Fruit fly (Drosophila melanogaster) whole organism, embryonic: Measurements from ENCODE around the gene Iru.
A peak's percentile ranks its signal among the peaks of the same experiment; 100 is the strongest.

ENCODE experiments used
- Asciz ChIP-seq: fragments of 200-800 bp; sonication (Bioruptor generic); optimal IDR thresholded peaks from 2 replicates; lab custom pipeline; 2017; ENCODE audit warnings: missing biosample characterization, mild to moderate bottlenecking, missing genetic modification characterization, missing genetic modification reagents
- CG1024 ChIP-seq: fragments of 200-800 bp; sonication (Bioruptor generic); IDR thresholded peaks from 2 replicates; pipeline ENCODE4 v1.3.6; 2022; ENCODE audit warnings: missing biosample characterization, missing genetic modification characterization
- CG10431 ChIP-seq: fragments of 200-800 bp; sonication (Bioruptor generic); optimal IDR thresholded peaks from 3 replicates; lab custom pipeline; 2018; ENCODE audit warnings: missing biosample characterization, mild to moderate bottlenecking, missing genetic modification characterization
- CG10543 ChIP-seq: fragments of 200-800 bp; sonication (Bioruptor generic); optimal IDR thresholded peaks from 3 replicates; lab custom pipeline; 2017; ENCODE audit warnings: missing biosample characterization, mild to moderate bottlenecking, missing genetic modification characterization, moderate library complexity
- CG11695 ChIP-seq: fragments of 200-800 bp; sonication (Bioruptor generic); IDR thresholded peaks from 3 replicates; pipeline ENCODE4 v1.3.6; 2022; ENCODE audit warnings: missing biosample characterization, missing genetic modification characterization
- CG12155 ChIP-seq: fragments of 200-800 bp; sonication (Bioruptor generic); optimal IDR thresholded peaks from 3 replicates; lab custom pipeline; 2016; ENCODE audit warnings: missing biosample characterization, missing genetic modification characterization
- CG17186 ChIP-seq: fragments of 200-800 bp; sonication (Bioruptor generic); optimal IDR thresholded peaks from 3 replicates; lab custom pipeline; 2017; ENCODE audit warnings: missing biosample characterization, missing genetic modification reagents, missing genetic modification characterization
- CG1792 ChIP-seq: fragments of 200-800 bp; sonication (Bioruptor generic); optimal IDR thresholded peaks from 2 replicates; lab custom pipeline; 2016; ENCODE audit warnings: missing biosample characterization, missing genetic modification characterization
- CG18011 ChIP-seq: fragments of 200-800 bp; sonication (Bioruptor generic); optimal IDR thresholded peaks from 2 replicates; lab custom pipeline; 2017; ENCODE audit warnings: missing biosample characterization, missing genetic modification characterization, mild to moderate bottlenecking, moderate library complexity, missing genotype
- CG2202 ChIP-seq: fragments of 200-800 bp; sonication (Bioruptor generic); optimal IDR thresholded peaks from 2 replicates; lab custom pipeline; 2018; ENCODE audit warnings: missing biosample characterization, mild to moderate bottlenecking, missing genetic modification characterization
- CG32767 ChIP-seq: fragments of 200-800 bp; sonication (Bioruptor generic); IDR thresholded peaks from 2 replicates; pipeline ENCODE4 v1.3.6; 2022; ENCODE audit warnings: missing biosample characterization, missing genetic modification characterization
- CG3281 ChIP-seq: fragments of 200-800 bp; sonication (Bioruptor generic); optimal IDR thresholded peaks from 3 replicates; lab custom pipeline; 2017; ENCODE audit warnings: missing biosample characterization, mild to moderate bottlenecking, missing genetic modification characterization
- CG33557 ChIP-seq: fragments of 200-800 bp; sonication (Bioruptor generic); optimal IDR thresholded peaks from 2 replicates; lab custom pipeline; 2019; ENCODE audit warnings: missing biosample characterization, mild to moderate bottlenecking, missing genetic modification characterization, moderate library complexity
- CG34376 ChIP-seq: fragments of 200-800 bp; sonication (Bioruptor generic); optimal IDR thresholded peaks from 2 replicates; lab custom pipeline; 2018; ENCODE audit warnings: missing biosample characterization, mild to moderate bottlenecking, missing genetic modification characterization
- CG5245 ChIP-seq: fragments of 200-800 bp; sonication (Bioruptor generic); optimal IDR thresholded peaks from 3 replicates; lab custom pipeline; 2016; ENCODE audit warnings: missing biosample characterization, missing genetic modification characterization
- CG8765 ChIP-seq: fragments of 200-800 bp; sonication (Bioruptor generic); IDR thresholded peaks from 2 replicates; pipeline ENCODE4 v1.3.6; 2022; ENCODE audit warnings: missing biosample characterization, missing genetic modification characterization
- Chrac-16 ChIP-seq: fragments of 200-800 bp; sonication (Bioruptor generic); optimal IDR thresholded peaks from 3 replicates; lab custom pipeline; 2016; ENCODE audit warnings: missing biosample characterization, missing genetic modification characterization
- Dref ChIP-seq: fragments of 200-800 bp; sonication (Bioruptor generic); IDR thresholded peaks from 2 replicates; pipeline ENCODE4 v1.3.6; 2022; ENCODE audit warnings: missing biosample characterization, missing genetic modification characterization
- H2.0 ChIP-seq: fragments of 200-800 bp; sonication (Bioruptor generic); IDR thresholded peaks from 2 replicates; pipeline ENCODE4 v1.3.6; 2022; ENCODE audit warnings: missing biosample characterization, missing genetic modification characterization
- Hmx ChIP-seq: fragments of 200-800 bp; sonication (Bioruptor generic); optimal IDR thresholded peaks from 2 replicates; lab custom pipeline; 2016; ENCODE audit warnings: missing biosample characterization, missing genetic modification characterization
- Hr3 ChIP-seq: fragments of 200-800 bp; sonication (Bioruptor generic); optimal IDR thresholded peaks from 3 replicates; lab custom pipeline; 2016; ENCODE audit warnings: missing biosample characterization, missing genetic modification characterization
- Mad ChIP-seq: fragments of 200-800 bp; sonication (Bioruptor generic); optimal IDR thresholded peaks from 2 replicates; lab custom pipeline; 2016; ENCODE audit warnings: missing biosample characterization, missing genetic modification characterization
- Med ChIP-seq: fragments of 200-800 bp; sonication (Bioruptor generic); peaks from one replicate; lab custom pipeline; 2016; ENCODE audit warnings: missing biosample characterization, missing genetic modification characterization, mild to moderate bottlenecking, inconsistent platforms, moderate library complexity
- NC2α ChIP-seq: fragments of 200-800 bp; sonication (Bioruptor generic); optimal IDR thresholded peaks from 2 replicates; lab custom pipeline; 2016; ENCODE audit warnings: missing biosample characterization, missing genetic modification characterization
- Oli ChIP-seq: fragments of 200-800 bp; sonication (Bioruptor generic); optimal IDR thresholded peaks from 2 replicates; lab custom pipeline; 2018; ENCODE audit warnings: missing biosample characterization, mild to moderate bottlenecking, missing genetic modification characterization, moderate library complexity
- Poxn ChIP-seq: fragments of 200-800 bp; sonication (Bioruptor generic); IDR thresholded peaks from 2 replicates; pipeline ENCODE4 v1.3.6; 2022; ENCODE audit warnings: missing biosample characterization, missing genetic modification characterization
- Six4 ChIP-seq: fragments of 200-800 bp; sonication (Bioruptor generic); optimal IDR thresholded peaks from 2 replicates; lab custom pipeline; 2016; ENCODE audit warnings: missing biosample characterization, missing genetic modification characterization
- Sox102F ChIP-seq: fragments of 200-800 bp; sonication (Bioruptor generic); optimal IDR thresholded peaks from 2 replicates; lab custom pipeline; 2018; ENCODE audit warnings: missing biosample characterization, mild to moderate bottlenecking, missing genetic modification characterization, moderate library complexity
- Vsx1 ChIP-seq: fragments of 200-800 bp; sonication (Bioruptor generic); optimal IDR thresholded peaks from 2 replicates; lab custom pipeline; 2017; ENCODE audit warnings: missing biosample characterization, mild to moderate bottlenecking, missing genetic modification characterization, missing genetic modification reagents
- ab ChIP-seq: fragments of 200-800 bp; sonication (Bioruptor generic); optimal IDR thresholded peaks from 2 replicates; lab custom pipeline; 2016; ENCODE audit warnings: missing biosample characterization, missing genetic modification characterization
- al ChIP-seq: fragments of 200-800 bp; sonication (Bioruptor generic); IDR thresholded peaks from 2 replicates; pipeline ENCODE4 v1.3.6; 2022; ENCODE audit warnings: missing biosample characterization, missing genetic modification characterization
- amos ChIP-seq: fragments of 200-800 bp; sonication (Bioruptor generic); IDR thresholded peaks from 2 replicates; pipeline ENCODE4 v1.3.6; 2022; ENCODE audit warnings: missing biosample characterization, missing genetic modification characterization; ENCODE audit not compliant: partially characterized antibody
- br ChIP-seq: fragments of >200 bp; optimal IDR thresholded peaks from 2 replicates; lab custom pipeline; 2017
- cg ChIP-seq: fragments of 200-800 bp; sonication (Bioruptor generic); optimal IDR thresholded peaks from 3 replicates; lab custom pipeline; 2019; ENCODE audit warnings: missing biosample characterization, mild to moderate bottlenecking, missing genetic modification characterization, moderate library complexity
- ci ChIP-seq: fragments of 200-800 bp; sonication (Bioruptor generic); IDR thresholded peaks from 3 replicates; pipeline ENCODE4 v1.3.6; 2022; ENCODE audit warnings: missing biosample characterization, missing genetic modification characterization
- corto ChIP-seq: fragments of 200-800 bp; sonication (Bioruptor generic); optimal IDR thresholded peaks from 2 replicates; lab custom pipeline; 2016; ENCODE audit warnings: missing biosample characterization, mild to moderate bottlenecking, missing genetic modification characterization, moderate library complexity
- disco-r ChIP-seq: fragments of 200-800 bp; sonication (Bioruptor generic); optimal IDR thresholded peaks from 2 replicates; lab custom pipeline; 2016; ENCODE audit warnings: missing biosample characterization, missing genetic modification characterization
- eve ChIP-seq, 2 experiments: fragments of >200 bp; optimal IDR thresholded peaks; 2 replicates each; lab custom pipeline; 2017; ENCODE audit warnings: missing biosample characterization in 2 of 2, missing genetic modification characterization in 2 of 2
- fd102C ChIP-seq: fragments of 200-800 bp; sonication (Bioruptor generic); optimal IDR thresholded peaks from 2 replicates; lab custom pipeline; 2018; ENCODE audit warnings: missing biosample characterization, mild to moderate bottlenecking, missing genetic modification characterization, moderate library complexity
- h ChIP-seq: fragments of >200 bp; optimal IDR thresholded peaks from 2 replicates; lab custom pipeline; 2017
- jing ChIP-seq: fragments of 200-800 bp; sonication (Bioruptor generic); optimal IDR thresholded peaks from 2 replicates; lab custom pipeline; 2018; ENCODE audit warnings: missing biosample characterization, mild to moderate bottlenecking, missing genetic modification characterization
- jumu ChIP-seq: fragments of 200-800 bp; sonication (Bioruptor generic); optimal IDR thresholded peaks from 3 replicates; lab custom pipeline; 2016; ENCODE audit warnings: missing biosample characterization, missing genetic modification characterization
- kay ChIP-seq: fragments of 200-800 bp; sonication (Bioruptor generic); optimal IDR thresholded peaks from 2 replicates; lab custom pipeline; 2016; ENCODE audit warnings: missing biosample characterization, missing genetic modification characterization
- lov ChIP-seq, 2 experiments: fragments of 200-800 bp in 1 of 2; fragments of >200 bp in 1 of 2; sonication (Bioruptor generic) in 1 of 2; IDR thresholded peaks in 1 of 2; optimal IDR thresholded peaks in 1 of 2; 2 replicates in 1 of 2; 3 replicates in 1 of 2; pipeline versions ENCODE4 v1.3.6 to Lab custom; 2017 to 2022; ENCODE audit warnings: missing biosample characterization in 1 of 2, missing genetic modification characterization in 1 of 2
- psq ChIP-seq: fragments of 200-800 bp; sonication (Bioruptor generic); optimal IDR thresholded peaks from 2 replicates; lab custom pipeline; 2017; ENCODE audit warnings: missing biosample characterization, missing genetic modification characterization
- pum ChIP-seq: fragments of 200-800 bp; sonication (Bioruptor generic); optimal IDR thresholded peaks from 2 replicates; lab custom pipeline; 2016; ENCODE audit warnings: missing biosample characterization, missing genetic modification characterization
- run ChIP-seq: fragments of 200-800 bp; sonication (Bioruptor generic); optimal IDR thresholded peaks from 3 replicates; lab custom pipeline; 2018; ENCODE audit warnings: missing biosample characterization, mild to moderate bottlenecking, missing genetic modification characterization
- sens ChIP-seq: fragments of 200-800 bp; sonication (Bioruptor generic); peaks from one replicate; lab custom pipeline; 2016; ENCODE audit warnings: missing biosample characterization, missing genetic modification characterization
- tin ChIP-seq: fragments of 200-800 bp; sonication (Bioruptor generic); optimal IDR thresholded peaks from 3 replicates; lab custom pipeline; 2016; ENCODE audit warnings: missing biosample characterization, missing genetic modification characterization
- tll ChIP-seq, 2 experiments: fragments of 200-800 bp in 1 of 2; fragments of >200 bp in 1 of 2; sonication (Bioruptor generic) in 1 of 2; optimal IDR thresholded peaks; 2 replicates each; lab custom pipeline; 2017 to 2019; ENCODE audit warnings: missing biosample characterization in 2 of 2, missing genetic modification characterization in 2 of 2, mild to moderate bottlenecking in 1 of 2, moderate library complexity in 1 of 2
- ttk ChIP-seq: fragments of 200-800 bp; sonication (Bioruptor generic); IDR thresholded peaks from 2 replicates; pipeline ENCODE4 v2.1.2; 2022; ENCODE audit warnings: missing biosample characterization, missing genetic modification characterization

The Iru gene

DNA sequence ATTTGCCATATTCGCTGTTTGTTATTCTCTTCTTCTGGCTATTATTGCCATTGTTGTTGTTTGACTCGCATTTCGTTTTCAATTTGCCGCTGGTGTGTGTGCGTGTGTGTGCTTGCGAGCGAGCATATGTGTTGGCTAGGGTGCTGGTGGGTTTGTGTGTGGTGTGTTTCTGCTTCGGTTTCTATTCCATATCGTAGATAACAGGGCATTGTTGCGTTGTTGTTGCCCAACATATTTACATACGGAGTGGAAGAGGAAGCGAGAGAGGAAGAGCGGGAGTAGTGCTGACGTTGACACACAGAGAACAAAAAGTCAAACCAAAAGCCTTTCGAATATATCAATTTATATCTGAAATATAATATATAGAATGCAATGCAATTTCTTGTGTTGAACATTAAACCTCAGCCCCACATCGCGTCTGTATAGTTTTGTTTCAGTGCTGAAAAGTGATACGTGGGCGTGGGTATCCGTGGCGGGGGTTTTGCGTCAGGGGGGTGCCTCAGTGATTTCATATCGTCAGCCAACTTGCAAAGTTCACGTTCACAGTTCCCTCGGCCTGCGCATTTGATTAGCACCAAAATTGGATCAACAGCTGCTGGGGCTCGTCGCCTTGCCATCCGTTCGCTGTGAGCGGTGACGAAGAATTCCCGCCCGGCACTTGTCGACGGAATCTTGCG is 48.3 kb downstream of the Iru start (continued):
- TF ChIP-seq al (no peak), pum (GFP tag; lab: Kevin White, UChicago) (no peak), jumu (GFP tag; lab: Kevin White, UChicago) (no peak), kay (GFP tag; lab: Kevin White, UChicago) (no peak), CG33557 (GFP tag; lab: Kevin White, UChicago) (no peak), Vsx1 (GFP tag; lab: Kevin White, UChicago) (peak; percentile 1), Dref (GFP tag; lab: Robert Waterston, UW) (no peak), Hmx (GFP tag; lab: Kevin White, UChicago) (no peak), CG5245 (GFP tag; lab: Kevin White, UChicago) (peak; percentile 43), sens (GFP tag; lab: Kevin White, UChicago) (no peak), CG34376 (GFP tag; lab: Kevin White, UChicago) (peak; percentile 64), Sox102F (GFP tag; lab: Kevin White, UChicago) (peak; percentile 85), Mad (GFP tag; lab: Kevin White, UChicago) (no peak), lov (optimal IDR thresholded peaks at IDR 0.05; lab: Kevin White, UChicago) (no peak), lov (GFP tag; IDR thresholded peaks at IDR 0.05; lab: Robert Waterston, UW) (no peak), tll (GFP tag; optimal IDR thresholded peaks at IDR 0.05; lab: Kevin White, UChicago) (peak in 1 of 2 experiments; percentile 51), CG32767 (no peak), H2.0 (GFP tag; lab: Robert Waterston, UW) (no peak), CG11695 (GFP tag; lab: Robert Waterston, UW) (no peak), CG1024 (GFP tag; lab: Robert Waterston, UW) (no peak), br (lab: Kevin White, UChicago) (no peak), CG3281 (GFP tag; lab: Kevin White, UChicago) (peak; percentile 73), fd102C (GFP tag; lab: Kevin White, UChicago) (no peak), jing (GFP tag; lab: Kevin White, UChicago) (peak; percentile 59), Asciz (GFP tag; lab: Kevin White, UChicago) (peak; percentile 63), CG12155 (GFP tag; lab: Kevin White, UChicago) (peak; percentile 62), CG17186 (GFP tag; lab: Kevin White, UChicago) (no peak), Poxn (GFP tag; lab: Robert Waterston, UW) (no peak), CG2202 (tag; lab: Kevin White, UChicago) (peak; percentile 3), amos (no peak), CG8765 (no peak), eve (GFP tag; optimal IDR thresholded peaks at IDR 0.05; lab: Kevin White, UChicago) (no peak), ab (GFP tag; lab: Kevin White, UChicago) (no peak), corto (GFP tag; lab: Kevin White, UChicago) (no peak), run (no peak), h (no peak), Med (GFP tag; lab: Kevin White, UChicago) (peak; percentile 0), psq (GFP tag; lab: Kevin White, UChicago) (no peak), NC2α (GFP tag; lab: Kevin White, UChicago) (no peak), tin (GFP tag; lab: Kevin White, UChicago) (peak; percentile 22), ci (GFP tag; lab: Robert Waterston, UW) (no peak), Six4 (GFP tag; lab: Kevin White, UChicago) (no peak), cg (GFP tag; lab: Kevin White, UChicago) (peak; percentile 87), CG10431 (no peak), ttk (GFP tag; lab: Robert Waterston, UW) (no peak), CG18011 (GFP tag; lab: Kevin White, UChicago) (peak; percentile 69), Oli (peak; percentile 50), disco-r (GFP tag; lab: Kevin White, UChicago) (no peak), CG10543 (GFP tag; lab: Kevin White, UChicago) (peak; percentile 75), CG1792 (GFP tag; lab: Kevin White, UChicago) (no peak), Hr3 (GFP tag; lab: Kevin White, UChicago) (peak; percentile 39), Chrac-16 (GFP tag; lab: Kevin White, UChicago) (peak; percentile 50)
